Worm (Caenorhabditis elegans) whole organism, L3 larva: ENCODE results near the gene prk-2.

ENCODE experiments used
- ama-1 ChIP-seq: fragments of 150-350 bp; optimal IDR thresholded peaks from 2 replicates; lab custom pipeline; 2018
- elt-1 ChIP-seq: fragments of 150-350 bp; optimal IDR thresholded peaks from 2 replicates; lab custom pipeline; 2014; ENCODE audit warnings: missing biosample characterization, missing genetic modification characterization
- nhr-11 ChIP-seq: fragments of 150-350 bp; optimal IDR thresholded peaks from 2 replicates; lab custom pipeline; 2014; ENCODE audit warnings: missing biosample characterization, missing genetic modification characterization
- nhr-25 ChIP-seq: sonication (generic microtip); optimal IDR thresholded peaks from 2 replicates; lab custom pipeline; 2017; ENCODE audit warnings: missing biosample characterization, missing genetic modification characterization
- nhr-76 ChIP-seq: fragments of 150-350 bp; sonication (generic microtip); optimal IDR thresholded peaks from 5 replicates; lab custom pipeline; 2014; ENCODE audit warnings: missing biosample characterization, missing genetic modification characterization
- nhr-77 ChIP-seq: fragments of 150-350 bp; optimal IDR thresholded peaks from 2 replicates; lab custom pipeline; 2014; ENCODE audit warnings: missing biosample characterization, missing genetic modification characterization
- snpc-4 ChIP-seq: fragments of 150-350 bp; optimal IDR thresholded peaks from 2 replicates; lab custom pipeline; 2014; ENCODE audit warnings: missing biosample characterization, missing genetic modification characterization
- unc-62 ChIP-seq: fragments of 150-350 bp; sonication (generic microtip); optimal IDR thresholded peaks from 4 replicates; lab custom pipeline; 2014; ENCODE audit warnings: missing biosample characterization, missing genetic modification reagents, missing genetic modification characterization

ce11 chrIII:3417453-3417852, 47.4 kb upstream of the prk-2 start:
- no peak for TF ChIP-seq ama-1 (lab: Kevin White, UChicago)
- TF ChIP-seq nhr-25 (tag; lab: Kevin White, UChicago), result no peak
- no peak for TF ChIP-seq unc-62 (GFP tag; lab: Kevin White, UChicago)
- TF ChIP-seq nhr-11 (tag; lab: Kevin White, UChicago), result no peak
- TF ChIP-seq nhr-76 (tag; lab: Kevin White, UChicago), result no peak
- TF ChIP-seq nhr-77 (tag; lab: Kevin White, UChicago), result no peak
- TF ChIP-seq snpc-4 (tag; lab: Kevin White, UChicago), result no peak
- no peak for TF ChIP-seq elt-1 (tag; lab: Kevin White, UChicago)
